Worm (Caenorhabditis elegans) whole organism, mixed stage, embryonic: ENCODE data around the gene asp-14.

Source experiments
- M03D4.4 ChIP-seq: sonication (generic microtip); optimal IDR thresholded peaks from 2 replicates; lab custom pipeline; 2017; ENCODE audit warnings: mild to moderate bottlenecking, missing genetic modification characterization, missing compliant biosample characterization
- bed-3 ChIP-seq: fragments of 200-800 bp; sonication (Bioruptor generic); optimal IDR thresholded peaks from 3 replicates; lab custom pipeline; 2018; ENCODE audit warnings: mild to moderate bottlenecking, missing genetic modification characterization, moderate library complexity, missing compliant biosample characterization
- blmp-1 ChIP-seq: fragments of 150-350 bp; optimal IDR thresholded peaks from 2 replicates; lab custom pipeline; 2014; ENCODE audit warnings: missing biosample characterization, missing genetic modification characterization
- ceh-39 ChIP-seq: fragments of 150-350 bp; optimal IDR thresholded peaks from 2 replicates; lab custom pipeline; 2014; ENCODE audit warnings: missing biosample characterization, missing genetic modification characterization
- ceh-83 ChIP-seq: fragments of 200-800 bp; sonication (Bioruptor generic); optimal IDR thresholded peaks from 2 replicates; lab custom pipeline; 2018; ENCODE audit warnings: mild to moderate bottlenecking, missing genetic modification characterization, missing compliant biosample characterization
- ces-1 ChIP-seq: fragments of 150-350 bp; optimal IDR thresholded peaks from 2 replicates; lab custom pipeline; 2014; ENCODE audit warnings: missing biosample characterization, missing genetic modification reagents, missing genetic modification characterization
- drap-1 ChIP-seq: fragments of 200-800 bp; sonication (Bioruptor generic); optimal IDR thresholded peaks from 3 replicates; lab custom pipeline; 2018; ENCODE audit warnings: mild to moderate bottlenecking, missing genetic modification characterization, missing compliant biosample characterization
- elt-1 ChIP-seq: sonication (generic microtip); optimal IDR thresholded peaks from 2 replicates; lab custom pipeline; 2017; ENCODE audit warnings: missing genetic modification characterization, mild to moderate bottlenecking, missing compliant biosample characterization, antibody characterized with exemption, moderate library complexity, borderline replicate concordance; ENCODE audit not compliant: insufficient read depth
- elt-3 ChIP-seq: fragments of 150-350 bp; optimal IDR thresholded peaks from 2 replicates; lab custom pipeline; 2014; ENCODE audit warnings: missing biosample characterization, missing genetic modification characterization
- flh-1 ChIP-seq: fragments of 200-800 bp; sonication (Bioruptor generic); optimal IDR thresholded peaks from 2 replicates; lab custom pipeline; 2018; ENCODE audit warnings: mild to moderate bottlenecking, missing genetic modification characterization, moderate library complexity, missing compliant biosample characterization
- lin-13 ChIP-seq: fragments of 150-350 bp; optimal IDR thresholded peaks from 2 replicates; lab custom pipeline; 2014; ENCODE audit warnings: missing biosample characterization, missing genetic modification characterization
- lin-32 ChIP-seq: fragments of 200-800 bp; sonication (Bioruptor generic); optimal IDR thresholded peaks from 2 replicates; lab custom pipeline; 2018; ENCODE audit warnings: mild to moderate bottlenecking, missing genetic modification characterization, missing compliant biosample characterization
- lsy-2 ChIP-seq: fragments of 150-350 bp; optimal IDR thresholded peaks from 2 replicates; lab custom pipeline; 2014; ENCODE audit warnings: missing biosample characterization, missing genetic modification characterization
- mep-1 ChIP-seq: fragments of 150-350 bp; optimal IDR thresholded peaks from 2 replicates; lab custom pipeline; 2017; ENCODE audit warnings: missing biosample characterization, missing genetic modification reagents, missing genetic modification characterization, inconsistent platforms
- mls-2 ChIP-seq: sonication (generic microtip); optimal IDR thresholded peaks from 2 replicates; lab custom pipeline; 2016; ENCODE audit warnings: mild to moderate bottlenecking, missing genetic modification characterization, moderate library complexity, missing compliant biosample characterization
- nhr-12 ChIP-seq: fragments of 150-350 bp; optimal IDR thresholded peaks from 2 replicates; lab custom pipeline; 2014; ENCODE audit warnings: missing biosample characterization, missing genetic modification characterization
- nhr-2 ChIP-seq: fragments of 150-350 bp; optimal IDR thresholded peaks from 2 replicates; lab custom pipeline; 2014; ENCODE audit warnings: missing biosample characterization, missing genetic modification characterization
- nhr-237 ChIP-seq: fragments of 150-350 bp; optimal IDR thresholded peaks from 2 replicates; lab custom pipeline; 2014; ENCODE audit warnings: missing biosample characterization, missing genetic modification characterization
- nhr-28 ChIP-seq: fragments of 150-350 bp; optimal IDR thresholded peaks from 2 replicates; lab custom pipeline; 2014; ENCODE audit warnings: missing biosample characterization, missing genetic modification characterization
- nhr-76 ChIP-seq: sonication (generic microtip); optimal IDR thresholded peaks from 2 replicates; lab custom pipeline; 2017; ENCODE audit warnings: missing biosample characterization, missing genetic modification characterization
- sem-2 ChIP-seq: fragments of 200-800 bp; sonication (Bioruptor generic); optimal IDR thresholded peaks from 2 replicates; lab custom pipeline; 2018; ENCODE audit warnings: mild to moderate bottlenecking, missing genetic modification characterization, missing compliant biosample characterization
- snpc-4 ChIP-seq: fragments of 150-350 bp; optimal IDR thresholded peaks from 2 replicates; lab custom pipeline; 2014; ENCODE audit warnings: missing biosample characterization, missing genetic modification characterization
- sptf-1 ChIP-seq: sonication (generic microtip); optimal IDR thresholded peaks from 2 replicates; lab custom pipeline; 2017; ENCODE audit warnings: mild to moderate bottlenecking, missing genetic modification characterization, moderate library complexity, missing compliant biosample characterization
- tbx-8 ChIP-seq: fragments of 200-800 bp; sonication (Bioruptor generic); optimal IDR thresholded peaks from 2 replicates; lab custom pipeline; 2018; ENCODE audit warnings: mild to moderate bottlenecking, missing genetic modification characterization, moderate library complexity, missing compliant biosample characterization
- unc-39 ChIP-seq: fragments of 150-350 bp; optimal IDR thresholded peaks from 2 replicates; lab custom pipeline; 2014; ENCODE audit warnings: missing biosample characterization, missing genetic modification characterization
- unc-62 ChIP-seq: fragments of 150-350 bp; optimal IDR thresholded peaks from 2 replicates; lab custom pipeline; 2014; ENCODE audit warnings: missing biosample characterization, missing genetic modification reagents, missing genetic modification characterization
- zip-8 ChIP-seq: fragments of 150-350 bp; optimal IDR thresholded peaks from 2 replicates; lab custom pipeline; 2014; ENCODE audit warnings: missing biosample characterization, missing genetic modification characterization
- ztf-11 ChIP-seq: fragments of 150-350 bp; optimal IDR thresholded peaks from 2 replicates; lab custom pipeline; 2014; ENCODE audit warnings: missing biosample characterization, missing genetic modification characterization

asp-14 gene

DNA sequence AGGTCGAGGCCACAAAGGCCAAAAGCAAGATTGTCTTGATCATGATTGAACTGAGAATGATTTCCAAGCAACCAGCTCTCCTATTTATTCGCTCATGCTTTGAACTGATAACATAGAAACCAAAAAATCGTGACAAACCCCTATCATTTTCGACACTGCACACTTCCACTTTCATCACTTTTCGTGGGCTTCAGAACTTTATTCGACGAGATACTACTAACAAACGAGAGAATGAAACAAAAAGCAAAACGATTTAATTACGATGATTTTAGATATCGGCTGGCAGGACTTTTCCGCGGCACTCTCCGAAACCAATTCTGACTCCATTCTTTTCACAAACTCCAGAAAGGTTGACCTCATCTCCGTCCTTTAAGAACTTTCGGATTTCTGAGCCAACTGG is at the start of gene asp-14:
Gene asp-14 (minus strand): TSS at position 101 of the 400 bp plus-strand sequence.
- TF ChIP-seq unc-62 (GFP tag; lab: Kevin White, UChicago), result no peak
- no peak for TF ChIP-seq mls-2
- TF ChIP-seq snpc-4, result no peak
- TF ChIP-seq, all 35 proteins: peak for 0

DNA sequence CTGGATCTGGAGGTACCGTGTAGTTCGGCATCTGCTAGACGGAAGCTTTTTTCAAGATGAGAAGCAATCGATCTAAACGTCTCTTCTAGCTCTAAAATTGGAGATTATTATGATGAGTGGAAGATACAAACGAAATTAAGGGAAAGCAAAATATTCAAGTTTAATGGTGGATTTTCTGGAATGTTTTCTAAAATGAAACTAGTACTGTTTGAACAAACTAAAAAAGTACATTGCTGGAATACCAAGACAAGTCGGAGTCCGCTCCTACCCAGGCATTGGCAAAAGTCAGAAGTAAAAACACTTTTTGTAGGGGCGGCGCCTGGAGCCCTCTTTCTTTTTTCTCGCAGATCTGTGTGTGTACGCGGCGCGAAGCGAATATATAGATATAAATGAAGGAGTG is 38.3 kb upstream of the asp-14 start, which contains the start of gene gar-1:
Gene gar-1 (minus strand): TSS at position 101 of the 400 bp plus-strand sequence.
- TF ChIP-seq unc-39 (tag; lab: Kevin White, UChicago) (no peak), lin-13 (tag; lab: Kevin White, UChicago) (no peak), mls-2 (no peak), nhr-12 (tag; lab: Kevin White, UChicago) (no peak), nhr-28 (tag; lab: Kevin White, UChicago) (no peak), unc-62 (GFP tag; lab: Kevin White, UChicago) (no peak), sptf-1 (tag; lab: Kevin White, UChicago) (no peak), ceh-83 (GFP tag; lab: Kevin White, UChicago) (no peak), nhr-2 (no peak), elt-3 (tag; lab: Kevin White, UChicago) (no peak), zip-8 (tag; lab: Kevin White, UChicago) (no peak), blmp-1 (no peak), bed-3 (GFP tag; lab: Kevin White, UChicago) (no peak), lsy-2 (tag; lab: Kevin White, UChicago) (no peak), M03D4.4 (tag; lab: Kevin White, UChicago) (no peak), drap-1 (GFP tag; lab: Kevin White, UChicago) (no peak)
- TF ChIP-seq, all 35 proteins: peak for 0

DNA sequence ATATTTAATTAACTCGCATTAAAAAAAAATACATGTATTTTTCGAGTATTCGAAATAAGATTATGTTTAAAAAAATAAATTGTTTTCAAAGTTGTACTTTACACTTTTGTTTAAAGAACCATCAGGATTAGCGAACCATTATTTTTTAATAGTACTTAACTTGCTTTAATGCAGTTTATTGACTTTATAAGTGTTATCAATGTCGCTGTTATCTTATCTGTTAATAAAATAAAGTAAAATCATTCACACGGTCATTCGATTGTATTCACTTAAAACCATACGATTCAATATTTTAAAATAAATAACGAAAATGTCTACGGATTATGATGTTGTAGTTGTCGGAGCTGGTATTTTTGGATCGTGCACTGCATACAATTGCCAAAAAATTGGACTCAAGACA is 30.1 kb upstream of the asp-14 start, which contains the start of gene C15B12.1:
Gene C15B12.1 (plus strand): TSS at position 271 of the 400 bp plus-strand sequence.
- TF ChIP-seq elt-1 (tag; lab: Kevin White, UChicago) (no peak), sem-2 (no peak), unc-39 (tag; lab: Kevin White, UChicago) (no peak), nhr-237 (no peak), nhr-28 (tag; lab: Kevin White, UChicago) (no peak), sptf-1 (tag; lab: Kevin White, UChicago) (no peak), tbx-8 (no peak), nhr-2 (no peak), bed-3 (GFP tag; lab: Kevin White, UChicago) (no peak), blmp-1 (no peak), nhr-76 (no peak), ceh-39 (no peak)

DNA sequence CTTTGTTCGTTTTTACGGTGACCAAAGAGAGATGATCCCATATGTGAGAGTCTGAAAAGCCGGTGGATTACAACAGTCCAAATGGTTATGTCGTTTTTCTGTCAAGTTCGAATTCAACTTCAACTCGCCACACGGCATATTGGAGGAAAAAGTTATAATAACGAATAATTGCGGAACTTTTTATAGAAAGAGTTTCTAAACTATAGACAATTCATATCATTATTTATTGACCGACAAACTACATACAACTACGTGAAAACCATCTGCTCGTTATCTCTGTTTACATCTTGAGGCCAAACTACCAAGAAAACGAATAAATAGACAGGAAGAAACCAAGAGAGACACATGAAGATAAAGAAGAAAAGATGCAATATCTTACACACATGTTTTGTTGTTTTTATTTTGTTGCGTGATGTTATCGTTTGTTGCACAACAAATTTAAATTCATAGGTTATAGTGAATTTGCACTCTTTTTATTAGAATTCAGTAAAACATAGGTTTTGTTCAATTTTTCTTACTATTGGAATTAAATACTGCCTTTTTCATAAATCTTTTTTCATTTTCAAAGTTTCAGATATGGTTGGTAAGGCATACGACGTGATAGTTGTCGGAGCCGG is 27.3 kb upstream of the asp-14 start, which contains the start of the genes C15B12.4 and C15B12.8:
Gene C15B12.4 (minus strand): TSS at position 51 of the 617 bp plus-strand sequence.
Gene C15B12.8 (plus strand): TSS at position 567 of the 617 bp plus-strand sequence.
- TF ChIP-seq lin-13 (tag; lab: Kevin White, UChicago) (no peak), unc-62 (GFP tag; lab: Kevin White, UChicago) (no peak), nhr-76 (no peak), elt-3 (tag; lab: Kevin White, UChicago) (no peak), nhr-12 (tag; lab: Kevin White, UChicago) (no peak), nhr-2 (no peak), M03D4.4 (tag; lab: Kevin White, UChicago) (no peak), elt-1 (tag; lab: Kevin White, UChicago) (no peak)

DNA sequence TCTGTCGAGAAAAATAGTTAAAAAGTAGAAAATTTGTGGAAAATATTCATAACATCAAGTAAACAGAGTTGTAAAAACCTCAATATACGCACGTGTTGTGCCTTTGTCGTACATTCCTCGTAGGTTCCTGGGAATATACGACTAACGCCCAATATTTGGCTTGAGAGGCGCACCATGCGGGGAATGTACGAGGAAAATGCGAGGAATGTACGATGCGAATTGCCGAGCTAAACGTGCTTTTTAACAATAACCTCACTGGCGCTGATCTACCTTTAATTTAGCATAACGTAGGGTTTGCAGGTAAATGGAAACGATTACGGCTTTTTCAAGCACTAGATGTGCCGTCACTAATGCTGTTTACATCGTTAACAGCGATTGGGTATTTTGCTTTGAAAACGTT is 22.0 kb upstream of the asp-14 start, which contains the start of gene C15B12.9:
Gene C15B12.9 (plus strand): TSS at position 301 of the 400 bp plus-strand sequence.
- TF ChIP-seq ces-1 (GFP tag; lab: Kevin White, UChicago) (no peak), ztf-11 (tag; lab: Kevin White, UChicago) (no peak), tbx-8 (no peak), nhr-12 (tag; lab: Kevin White, UChicago) (no peak), snpc-4 (no peak), lin-32 (GFP tag; lab: Kevin White, UChicago) (no peak), nhr-2 (no peak), unc-39 (tag; lab: Kevin White, UChicago) (no peak), flh-1 (no peak), unc-62 (GFP tag; lab: Kevin White, UChicago) (no peak), ceh-83 (GFP tag; lab: Kevin White, UChicago) (no peak), lin-13 (tag; lab: Kevin White, UChicago) (no peak), mep-1 (tag; lab: Kevin White, UChicago) (no peak), elt-1 (tag; lab: Kevin White, UChicago) (no peak)
